Fruit fly (Drosophila melanogaster) whole organism, embryonic: ENCODE measurements around the gene CG43137.

Experiments used
- Aef1 ChIP-seq: fragments of 200-800 bp; sonication (Bioruptor generic); IDR thresholded peaks from 3 replicates; pipeline ENCODE4 v1.3.6; 2022; ENCODE audit warnings: missing biosample characterization, missing genetic modification characterization
- CG2875 ChIP-seq: fragments of 200-800 bp; sonication (Bioruptor generic); optimal IDR thresholded peaks from 2 replicates; lab custom pipeline; 2017; ENCODE audit warnings: missing biosample characterization, mild to moderate bottlenecking, missing genetic modification characterization, missing genetic modification reagents
- CG30431 ChIP-seq: fragments of 200-800 bp; sonication (Bioruptor generic); optimal IDR thresholded peaks from 2 replicates; lab custom pipeline; 2017; ENCODE audit warnings: missing biosample characterization, missing genetic modification characterization
- CG4707 ChIP-seq: fragments of 200-800 bp; sonication (Bioruptor generic); optimal IDR thresholded peaks from 2 replicates; lab custom pipeline; 2018; ENCODE audit warnings: missing biosample characterization, mild to moderate bottlenecking, missing genetic modification characterization, moderate library complexity
- CG8478 ChIP-seq: fragments of >200 bp; optimal IDR thresholded peaks from 2 replicates; lab custom pipeline; 2018
- Hr39 ChIP-seq: fragments of >200 bp; optimal IDR thresholded peaks from 2 replicates; lab custom pipeline; 2017
- Sry-δ ChIP-seq: fragments of 200-800 bp; sonication (Bioruptor generic); optimal IDR thresholded peaks from 2 replicates; lab custom pipeline; 2016; ENCODE audit warnings: missing biosample characterization, missing genetic modification characterization
- chinmo ChIP-seq: fragments of 200-800 bp; sonication (Bioruptor generic); IDR thresholded peaks from 4 replicates; pipeline ENCODE4 v1.3.6; 2022; ENCODE audit warnings: missing biosample characterization, missing genetic modification characterization; ENCODE audit not compliant: partially characterized antibody
- fd3F ChIP-seq: fragments of 200-800 bp; sonication (Bioruptor generic); optimal IDR thresholded peaks from 2 replicates; lab custom pipeline; 2018; ENCODE audit warnings: missing biosample characterization, mild to moderate bottlenecking, missing genetic modification characterization, moderate library complexity
- lola ChIP-seq, 3 experiments: fragments of >200 bp in 2 of 3; fragments of 200-800 bp in 1 of 3; sonication (Bioruptor generic) in 1 of 3; optimal IDR thresholded peaks; 2 replicates each; lab custom pipeline; 2017 to 2019; ENCODE audit warnings: missing biosample characterization in 3 of 3, missing genetic modification characterization in 3 of 3, mild to moderate bottlenecking in 1 of 3, moderate library complexity in 1 of 3
- pita ChIP-seq: fragments of 200-800 bp; sonication (Bioruptor generic); optimal IDR thresholded peaks from 2 replicates; lab custom pipeline; 2017; ENCODE audit warnings: missing biosample characterization, mild to moderate bottlenecking, missing genetic modification characterization
- vnd ChIP-seq: fragments of 200-800 bp; sonication (Bioruptor generic); IDR thresholded peaks from 3 replicates; pipeline ENCODE4 v1.3.6; 2022; ENCODE audit warnings: missing biosample characterization, missing genetic modification characterization; ENCODE audit not compliant: partially characterized antibody

- TF ChIP-seq CG8478 (no peak), pita (GFP tag; lab: Kevin White, UChicago) (no peak), Hr39 (lab: Kevin White, UChicago) (no peak), Sry-δ (GFP tag; lab: Kevin White, UChicago) (no peak), Aef1 (GFP tag; lab: Robert Waterston, UW) (no peak), lola (GFP tag; optimal IDR thresholded peaks at IDR 0.05; lab: Kevin White, UChicago) (no peak), CG2875 (GFP tag; lab: Kevin White, UChicago) (no peak), vnd (GFP tag; lab: Robert Waterston, UW) (no peak), CG4707 (GFP tag; lab: Kevin White, UChicago) (no peak), CG30431 (GFP tag; lab: Kevin White, UChicago) (no peak), fd3F (GFP tag; lab: Kevin White, UChicago) (no peak), chinmo (GFP tag; lab: Robert Waterston, UW) (no peak)
Measured at dm6 chrX:5902701-5903100, 37.8 kb upstream of the CG43137 start.
